Worm (Caenorhabditis elegans): ENCODE measurements around the gene irld-45.

Gene irld-45

ce11 chrV:1623429-1623828, 24.7 kb upstream of the irld-45 start:
- TF ChIP-seq ztf-29 (GFP tag; IDR thresholded peaks at IDR 0.05): no peak
- no peak for TF ChIP-seq flt-1 (GFP tag; IDR thresholded peaks at IDR 0.05)
- TF ChIP-seq klf-2 (GFP tag; conservative IDR thresholded peaks at IDR 0.05): no peak
- no peak for TF ChIP-seq ztf-23 (GFP tag; IDR thresholded peaks at IDR 0.05)
- TF ChIP-seq tab-1 (GFP tag; IDR thresholded peaks at IDR 0.05): no peak
- TF ChIP-seq ref-1 (GFP tag; conservative IDR thresholded peaks at IDR 0.05): no peak
- no peak for TF ChIP-seq cog-1 (tag; optimal IDR thresholded peaks at IDR 0.05)
- no peak for TF ChIP-seq med-1 (GFP tag; optimal IDR thresholded peaks at IDR 0.05; ENCODE audit: insufficient read depth)
- no peak for TF ChIP-seq T22C8.4 (GFP tag; IDR thresholded peaks at IDR 0.05)

- no peak for TF ChIP-seq flt-1 (GFP tag; IDR thresholded peaks at IDR 0.05)
- no peak for TF ChIP-seq tab-1 (GFP tag; IDR thresholded peaks at IDR 0.05)
- TF ChIP-seq T22C8.4 (GFP tag; IDR thresholded peaks at IDR 0.05): no peak
- TF ChIP-seq ref-1 (GFP tag; conservative IDR thresholded peaks at IDR 0.05): no peak
- TF ChIP-seq ztf-29 (GFP tag; IDR thresholded peaks at IDR 0.05): no peak
- TF ChIP-seq med-1 (GFP tag; optimal IDR thresholded peaks at IDR 0.05; ENCODE audit: insufficient read depth): no peak
- TF ChIP-seq klf-2 (GFP tag; conservative IDR thresholded peaks at IDR 0.05): no peak
- TF ChIP-seq cog-1 (tag; optimal IDR thresholded peaks at IDR 0.05): no peak
- no peak for TF ChIP-seq ztf-23 (GFP tag; IDR thresholded peaks at IDR 0.05)
These were observed 23.8 kb upstream of the irld-45 start, which contains the start of gene nhr-110 for ce11 chrV:1624340-1624739. nhr-110 (minus strand) TSS chrV:1624440.

ce11 chrV:1626720-1627119, 21.4 kb upstream of the irld-45 start, which contains the start of gene nhr-237:
nhr-237 (minus strand) TSS chrV:1626820.
- no peak for TF ChIP-seq ztf-29 (GFP tag; IDR thresholded peaks at IDR 0.05)
- TF ChIP-seq flt-1 (GFP tag; IDR thresholded peaks at IDR 0.05): no peak
- no peak for TF ChIP-seq med-1 (GFP tag; optimal IDR thresholded peaks at IDR 0.05; ENCODE audit: insufficient read depth)
- no peak for TF ChIP-seq klf-2 (GFP tag; conservative IDR thresholded peaks at IDR 0.05)
- TF ChIP-seq ref-1 (GFP tag; conservative IDR thresholded peaks at IDR 0.05): no peak
- TF ChIP-seq tab-1 (GFP tag; IDR thresholded peaks at IDR 0.05): no peak
- TF ChIP-seq T22C8.4 (GFP tag; IDR thresholded peaks at IDR 0.05): no peak
- TF ChIP-seq cog-1 (tag; optimal IDR thresholded peaks at IDR 0.05): no peak

ce11 chrV:1627269-1627668, 20.8 kb upstream of the irld-45 start:
- no peak for TF ChIP-seq flt-1 (GFP tag; IDR thresholded peaks at IDR 0.05)
- TF ChIP-seq ztf-23 (GFP tag; IDR thresholded peaks at IDR 0.05): no peak
- no peak for TF ChIP-seq cog-1 (tag; optimal IDR thresholded peaks at IDR 0.05)
- TF ChIP-seq ztf-29 (GFP tag; IDR thresholded peaks at IDR 0.05): no peak
- no peak for TF ChIP-seq med-1 (GFP tag; optimal IDR thresholded peaks at IDR 0.05; ENCODE audit: insufficient read depth)
- no peak for TF ChIP-seq ref-1 (GFP tag; conservative IDR thresholded peaks at IDR 0.05)
- TF ChIP-seq tab-1 (GFP tag; IDR thresholded peaks at IDR 0.05): no peak
- TF ChIP-seq klf-2 (GFP tag; conservative IDR thresholded peaks at IDR 0.05): no peak
- TF ChIP-seq T22C8.4 (GFP tag; IDR thresholded peaks at IDR 0.05): no peak

ce11 chrV:1629329-1629728, 18.8 kb upstream of the irld-45 start, which contains the start of gene nhr-238:
nhr-238 (minus strand) TSS chrV:1629432.
- no peak for TF ChIP-seq flt-1 (GFP tag; IDR thresholded peaks at IDR 0.05)
- TF ChIP-seq cog-1 (tag; optimal IDR thresholded peaks at IDR 0.05): no peak
- TF ChIP-seq med-1 (GFP tag; optimal IDR thresholded peaks at IDR 0.05; ENCODE audit: insufficient read depth): no peak
- TF ChIP-seq T22C8.4 (GFP tag; IDR thresholded peaks at IDR 0.05): no peak
- TF ChIP-seq ref-1 (GFP tag; conservative IDR thresholded peaks at IDR 0.05): no peak
- TF ChIP-seq ztf-23 (GFP tag; IDR thresholded peaks at IDR 0.05): no peak
- no peak for TF ChIP-seq tab-1 (GFP tag; IDR thresholded peaks at IDR 0.05)
- no peak for TF ChIP-seq klf-2 (GFP tag; conservative IDR thresholded peaks at IDR 0.05)
- no peak for TF ChIP-seq ztf-29 (GFP tag; IDR thresholded peaks at IDR 0.05)

ce11 chrV:1631148-1631547, 17.0 kb upstream of the irld-45 start, which contains the start of gene Y46H3D.8:
Y46H3D.8 (minus strand) TSS chrV:1631248.
- TF ChIP-seq T22C8.4 (GFP tag; IDR thresholded peaks at IDR 0.05) (no peak), med-1 (GFP tag; optimal IDR thresholded peaks at IDR 0.05; ENCODE audit: insufficient read depth) (no peak), cog-1 (tag; optimal IDR thresholded peaks at IDR 0.05) (no peak), klf-2 (GFP tag; conservative IDR thresholded peaks at IDR 0.05) (no peak), ztf-23 (GFP tag; IDR thresholded peaks at IDR 0.05) (no peak), tab-1 (GFP tag; IDR thresholded peaks at IDR 0.05) (no peak), ztf-29 (GFP tag; IDR thresholded peaks at IDR 0.05) (no peak), flt-1 (GFP tag; IDR thresholded peaks at IDR 0.05) (no peak), ref-1 (GFP tag; conservative IDR thresholded peaks at IDR 0.05) (no peak)

ce11 chrV:1631717-1632116, 16.4 kb upstream of the irld-45 start, which contains the start of gene irld-17:
irld-17 (plus strand) TSS chrV:1632017.
- TF ChIP-seq cog-1 (tag; optimal IDR thresholded peaks at IDR 0.05): no peak

- TF ChIP-seq ztf-23 (GFP tag; IDR thresholded peaks at IDR 0.05) (no peak), cog-1 (tag; optimal IDR thresholded peaks at IDR 0.05) (no peak), klf-2 (GFP tag; conservative IDR thresholded peaks at IDR 0.05) (no peak), tab-1 (GFP tag; IDR thresholded peaks at IDR 0.05) (no peak), ref-1 (GFP tag; conservative IDR thresholded peaks at IDR 0.05) (no peak), flt-1 (GFP tag; IDR thresholded peaks at IDR 0.05) (no peak), T22C8.4 (GFP tag; IDR thresholded peaks at IDR 0.05) (no peak), ztf-29 (GFP tag; IDR thresholded peaks at IDR 0.05) (no peak), med-1 (GFP tag; optimal IDR thresholded peaks at IDR 0.05; ENCODE audit: insufficient read depth) (no peak)
These were observed 12.2 kb upstream of the irld-45 start, which contains the start of gene str-222 for ce11 chrV:1635859-1636258. str-222 (plus strand) TSS chrV:1636159.

- TF ChIP-seq klf-2 (GFP tag; conservative IDR thresholded peaks at IDR 0.05): no peak
- no peak for TF ChIP-seq ref-1 (GFP tag; conservative IDR thresholded peaks at IDR 0.05)
- no peak for TF ChIP-seq tab-1 (GFP tag; IDR thresholded peaks at IDR 0.05)
- no peak for TF ChIP-seq cog-1 (tag; optimal IDR thresholded peaks at IDR 0.05)
- no peak for TF ChIP-seq med-1 (GFP tag; optimal IDR thresholded peaks at IDR 0.05; ENCODE audit: insufficient read depth)
- no peak for TF ChIP-seq ztf-29 (GFP tag; IDR thresholded peaks at IDR 0.05)
- no peak for TF ChIP-seq ztf-23 (GFP tag; IDR thresholded peaks at IDR 0.05)
- no peak for TF ChIP-seq flt-1 (GFP tag; IDR thresholded peaks at IDR 0.05)
- no peak for TF ChIP-seq T22C8.4 (GFP tag; IDR thresholded peaks at IDR 0.05)
These were observed 8.1 kb upstream of the irld-45 start, which contains the start of gene str-221 for ce11 chrV:1640008-1640407. str-221 (plus strand) TSS chrV:1640308.

- TF ChIP-seq T22C8.4 (GFP tag; IDR thresholded peaks at IDR 0.05) (no peak), klf-2 (GFP tag; conservative IDR thresholded peaks at IDR 0.05) (no peak), flt-1 (GFP tag; IDR thresholded peaks at IDR 0.05) (no peak), ztf-29 (GFP tag; IDR thresholded peaks at IDR 0.05) (no peak), ztf-23 (GFP tag; IDR thresholded peaks at IDR 0.05) (no peak), cog-1 (tag; optimal IDR thresholded peaks at IDR 0.05) (no peak), med-1 (GFP tag; optimal IDR thresholded peaks at IDR 0.05; ENCODE audit: insufficient read depth) (no peak), ref-1 (GFP tag; conservative IDR thresholded peaks at IDR 0.05) (no peak), tab-1 (GFP tag; IDR thresholded peaks at IDR 0.05) (no peak)
These were observed 5.9 kb upstream of the irld-45 start, which contains the start of gene Y46H3D.1 for ce11 chrV:1642199-1642598. Y46H3D.1 (plus strand) TSS chrV:1642499.
